Worm (Caenorhabditis elegans): ENCODE data around the gene idpp-11.

DNA sequence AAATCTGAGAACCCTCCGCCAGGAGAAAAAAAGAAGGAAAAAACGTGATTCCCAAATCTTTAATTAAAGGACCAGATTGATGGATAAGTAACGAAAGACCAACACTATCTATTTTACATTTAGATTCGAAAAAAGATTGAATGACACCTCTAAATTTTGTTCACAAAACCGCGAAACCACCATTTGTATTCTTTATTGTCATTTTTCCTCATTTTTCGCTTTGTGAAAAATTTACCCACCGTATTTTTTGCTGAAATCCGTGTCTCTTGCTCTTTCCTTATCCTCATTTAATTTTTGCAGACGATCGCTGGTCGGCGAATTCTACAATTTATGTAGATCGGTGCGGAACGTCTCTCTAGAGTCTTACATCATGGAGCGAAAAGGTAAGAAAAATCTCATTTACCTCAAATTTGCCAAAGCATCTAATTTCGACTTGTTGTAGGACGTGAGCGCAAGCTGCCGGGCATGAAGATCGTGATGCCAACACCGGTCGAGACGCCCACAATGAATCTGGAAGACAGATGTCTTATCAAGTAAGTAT lies 25.8 kb upstream of the idpp-11 start, which contains the start of the genes sek-1 and R03G5.6:
- TF ChIP-seq R02D3.7 (tag; optimal IDR thresholded peaks at IDR 0.05) (no peak), skn-1 (tag; optimal IDR thresholded peaks at IDR 0.05) (no peak), aly-2 (tag; optimal IDR thresholded peaks at IDR 0.05) (no peak), F13H6.1 (tag; optimal IDR thresholded peaks at IDR 0.05) (no peak), snpc-4 (tag; optimal IDR thresholded peaks at IDR 0.05) (no peak), nhr-25 (tag; optimal IDR thresholded peaks at IDR 0.05) (no peak), lin-13 (GFP tag; optimal IDR thresholded peaks at IDR 0.05) (no peak), unc-62 (GFP tag; optimal IDR thresholded peaks at IDR 0.05) (no peak), zag-1 (tag; optimal IDR thresholded peaks at IDR 0.05) (no peak), ZK546.5 (tag; optimal IDR thresholded peaks at IDR 0.05) (no peak), mdl-1 (tag; optimal IDR thresholded peaks at IDR 0.05) (no peak)
